Worm (Caenorhabditis elegans) whole organism, L1 larva: Measurements from ENCODE around the gene acy-1.
"Not testable (repeated sequence)": the region's sequence is repeated elsewhere in the genome, so short reads cannot be mapped to it uniquely, and the experiment has no call there.

Experiments
- C04F5.9 ChIP-seq: sonication (generic microtip); optimal IDR thresholded peaks from 2 replicates; lab custom pipeline; 2016; ENCODE audit warnings: missing genetic modification characterization, missing compliant biosample characterization
- C16A3.4 ChIP-seq: fragments of 150-350 bp; optimal IDR thresholded peaks from 2 replicates; lab custom pipeline; 2014; ENCODE audit warnings: missing biosample characterization, missing genetic modification characterization
- C34B4.2 ChIP-seq: sonication (generic microtip); optimal IDR thresholded peaks from 2 replicates; lab custom pipeline; 2017; ENCODE audit warnings: mild to moderate bottlenecking, missing genetic modification characterization, missing compliant biosample characterization
- alr-1 ChIP-seq: fragments of 200-800 bp; sonication (Bioruptor generic); optimal IDR thresholded peaks from 2 replicates; lab custom pipeline; 2018; ENCODE audit warnings: borderline replicate concordance, mild to moderate bottlenecking, missing genetic modification characterization, missing compliant biosample characterization
- aly-2 ChIP-seq: fragments of 150-350 bp; optimal IDR thresholded peaks from 2 replicates; lab custom pipeline; 2014; ENCODE audit warnings: missing biosample characterization, missing genetic modification characterization
- blmp-1 ChIP-seq: fragments of 150-350 bp; optimal IDR thresholded peaks from 2 replicates; lab custom pipeline; 2014; ENCODE audit warnings: missing biosample characterization, missing genetic modification characterization
- ceh-8 ChIP-seq: fragments of 200-800 bp; sonication (Bioruptor generic); optimal IDR thresholded peaks from 2 replicates; lab custom pipeline; 2018; ENCODE audit warnings: mild to moderate bottlenecking, missing genetic modification characterization, moderate library complexity, missing compliant biosample characterization
- ceh-88 ChIP-seq: fragments of 200-800 bp; sonication (Bioruptor generic); IDR thresholded peaks from 2 replicates; pipeline ENCODE4 v1.3.6; 2022; ENCODE audit warnings: missing genetic modification characterization, missing compliant biosample characterization
- ces-1 ChIP-seq: fragments of 150-350 bp; optimal IDR thresholded peaks from 2 replicates; lab custom pipeline; 2014; ENCODE audit warnings: missing biosample characterization, missing genetic modification reagents, missing genetic modification characterization
- dpl-1 ChIP-seq, 3 experiments: fragments of 150-350 bp in 2 of 3; sonication (generic microtip) in 1 of 3; optimal IDR thresholded peaks; 2 replicates each; lab custom pipeline; 2014 to 2017; ENCODE audit warnings: missing biosample characterization in 3 of 3, missing genetic modification characterization in 3 of 3, missing genetic modification reagents in 3 of 3
- efl-1 ChIP-seq, 4 experiments: fragments of 150-350 bp; optimal IDR thresholded peaks in 3 of 4; peaks in 1 of 4; 1 replicate in 1 of 4; 2 replicates in 3 of 4; lab custom pipeline; 2014; ENCODE audit warnings: missing biosample characterization in 2 of 4, missing genetic modification characterization in 2 of 4, missing genetic modification reagents in 2 of 4
- efl-3 ChIP-seq: fragments of 200-800 bp; sonication (Bioruptor generic); optimal IDR thresholded peaks from 2 replicates; lab custom pipeline; 2018; ENCODE audit warnings: mild to moderate bottlenecking, missing genetic modification characterization, missing compliant biosample characterization
- elt-3 ChIP-seq, 6 experiments: fragments of 150-350 bp in 1 of 6; sonication (generic microtip); optimal IDR thresholded peaks; 2 replicates each; lab custom pipeline; 2017 to 2018; ENCODE audit warnings: missing biosample characterization in 6 of 6, missing genetic modification characterization in 6 of 6, inconsistent platforms in 1 of 6
- ets-5 ChIP-seq: fragments of 200-800 bp; sonication (Bioruptor generic); IDR thresholded peaks from 2 replicates; pipeline ENCODE4 v1.3.6; 2022; ENCODE audit warnings: missing genetic modification characterization, missing compliant biosample characterization
- fkh-4 ChIP-seq: sonication (generic microtip); optimal IDR thresholded peaks from 2 replicates; lab custom pipeline; 2016; ENCODE audit warnings: missing compliant biosample characterization, missing genetic modification characterization, borderline replicate concordance
- fos-1 ChIP-seq: fragments of 150-350 bp; optimal IDR thresholded peaks from 2 replicates; lab custom pipeline; 2014; ENCODE audit warnings: missing biosample characterization, missing genetic modification characterization
- grh-1 ChIP-seq: fragments of 200-800 bp; sonication (Bioruptor generic); IDR thresholded peaks from 2 replicates; pipeline ENCODE4 v1.3.6; 2022; ENCODE audit warnings: missing genetic modification reagents, missing genetic modification characterization, missing compliant biosample characterization
- isw-1 ChIP-seq: fragments of 200-800 bp; sonication (Bioruptor generic); IDR thresholded peaks from 2 replicates; pipeline ENCODE4 v1.3.6; 2022; ENCODE audit warnings: missing genetic modification characterization, missing compliant biosample characterization
- lin-13 ChIP-seq: fragments of 150-350 bp; optimal IDR thresholded peaks from 2 replicates; lab custom pipeline; 2014; ENCODE audit warnings: missing biosample characterization, missing genetic modification reagents, missing genetic modification characterization
- lin-14 ChIP-seq: fragments of 200-800 bp; sonication (Bioruptor generic); optimal IDR thresholded peaks from 2 replicates; lab custom pipeline; 2018; ENCODE audit warnings: mild to moderate bottlenecking, missing genetic modification characterization, moderate library complexity, missing compliant biosample characterization
- lin-35 ChIP-seq, 2 experiments: fragments of 150-350 bp; optimal IDR thresholded peaks; 2 replicates each; lab custom pipeline; 2014; ENCODE audit warnings: missing biosample characterization in 2 of 2, missing genetic modification characterization in 2 of 2, missing genetic modification reagents in 2 of 2
- lsy-2 ChIP-seq, 2 experiments: fragments of 150-350 bp; optimal IDR thresholded peaks; 2 replicates each; lab custom pipeline; 2014; ENCODE audit warnings: missing biosample characterization in 2 of 2, missing genetic modification characterization in 2 of 2
- mab-9 ChIP-seq: fragments of 200-800 bp; sonication (Bioruptor generic); IDR thresholded peaks from 2 replicates; pipeline ENCODE4 v1.3.6; 2022; ENCODE audit warnings: missing genetic modification reagents, missing genetic modification characterization, missing compliant biosample characterization
- mdl-1 ChIP-seq, 2 experiments: fragments of 150-350 bp; optimal IDR thresholded peaks; 2 replicates each; lab custom pipeline; 2014 to 2017; ENCODE audit warnings: missing biosample characterization in 2 of 2, missing genetic modification characterization in 2 of 2, inconsistent platforms in 1 of 2
- mef-2 ChIP-seq: fragments of 150-350 bp; optimal IDR thresholded peaks from 2 replicates; lab custom pipeline; 2014; ENCODE audit warnings: missing biosample characterization, missing genetic modification characterization
- nhr-19 ChIP-seq: fragments of 200-800 bp; sonication (Bioruptor generic); conservative IDR thresholded peaks from 2 replicates; pipeline ENCODE4 v1.3.6; 2022; ENCODE audit warnings: missing genetic modification characterization, missing compliant biosample characterization
- nhr-237 ChIP-seq: fragments of 150-350 bp; optimal IDR thresholded peaks from 2 replicates; lab custom pipeline; 2014; ENCODE audit warnings: missing biosample characterization, missing genetic modification characterization
- nhr-71 ChIP-seq: sonication (generic microtip); optimal IDR thresholded peaks from 2 replicates; lab custom pipeline; 2016; ENCODE audit warnings: mild to moderate bottlenecking, missing genetic modification characterization, moderate library complexity, missing compliant biosample characterization
- nhr-76 ChIP-seq: sonication (generic microtip); optimal IDR thresholded peaks from 2 replicates; lab custom pipeline; 2017; ENCODE audit warnings: missing biosample characterization, missing genetic modification characterization
- pax-3 ChIP-seq: fragments of 200-800 bp; sonication (Bioruptor generic); optimal IDR thresholded peaks from 2 replicates; lab custom pipeline; 2018; ENCODE audit warnings: mild to moderate bottlenecking, missing genetic modification characterization, moderate library complexity, missing compliant biosample characterization
- pqm-1 ChIP-seq: sonication (generic microtip); optimal IDR thresholded peaks from 3 replicates; lab custom pipeline; 2017; ENCODE audit warnings: missing biosample characterization, missing genetic modification characterization
- rnt-1 ChIP-seq: sonication (generic microtip); optimal IDR thresholded peaks from 2 replicates; lab custom pipeline; 2016; ENCODE audit warnings: mild to moderate bottlenecking, missing genetic modification characterization, moderate library complexity, missing compliant biosample characterization
- snu-23 ChIP-seq: sonication (generic microtip); optimal IDR thresholded peaks from 2 replicates; lab custom pipeline; 2016; ENCODE audit warnings: missing genetic modification characterization, missing compliant biosample characterization
- sox-4 ChIP-seq: sonication (generic microtip); optimal IDR thresholded peaks from 2 replicates; lab custom pipeline; 2016; ENCODE audit warnings: missing genetic modification characterization, missing compliant biosample characterization
- unc-30 ChIP-seq: sonication (generic microtip); optimal IDR thresholded peaks from 2 replicates; lab custom pipeline; 2017; ENCODE audit warnings: missing biosample characterization, missing genetic modification characterization
- vab-15 ChIP-seq: sonication (generic microtip); optimal IDR thresholded peaks from 2 replicates; lab custom pipeline; 2017; ENCODE audit warnings: missing genotype, mild to moderate bottlenecking, missing genetic modification characterization, missing compliant biosample characterization
- zag-1 ChIP-seq: fragments of 150-350 bp; optimal IDR thresholded peaks from 2 replicates; lab custom pipeline; 2014; ENCODE audit warnings: missing biosample characterization, missing genetic modification characterization

Gene acy-1

ce11 chrIII:4735443-4735842 is 13.5 kb downstream of the acy-1 start, which contains the start of gene F17C8.7:
Gene F17C8.7 (plus strand): TSS chrIII:4735743.
- no peak for TF ChIP-seq pqm-1 (tag; lab: Kevin White, UChicago)
- no peak for TF ChIP-seq C34B4.2 (tag; lab: Kevin White, UChicago)
- no peak for TF ChIP-seq pax-3 (tag; lab: Kevin White, UChicago)
- TF ChIP-seq mef-2 (tag; lab: Kevin White, UChicago): no peak
- no peak for TF ChIP-seq fkh-4 (tag; lab: Kevin White, UChicago)
- no peak for TF ChIP-seq nhr-76 (tag; lab: Kevin White, UChicago)

ce11 chrIII:4739975-4740374 is 18.1 kb downstream of the acy-1 start, which contains the start of gene ras-2:
Gene ras-2 (minus strand): TSS chrIII:4740075.
- TF ChIP-seq sox-4 (tag; lab: Kevin White, UChicago): no peak
- no peak for TF ChIP-seq lin-13
- TF ChIP-seq efl-3: no peak
- TF ChIP-seq ets-5: no peak
- no peak for TF ChIP-seq mdl-1 (tag; optimal IDR thresholded peaks at IDR 0.05; lab: Kevin White, UChicago)
- no peak for TF ChIP-seq alr-1
- TF ChIP-seq isw-1 (GFP tag; lab: Robert Waterston, UW): no peak
- TF ChIP-seq ceh-8 (GFP tag; lab: Kevin White, UChicago): no peak
- TF ChIP-seq C16A3.4 (tag; lab: Kevin White, UChicago): no peak
- no peak for TF ChIP-seq grh-1
- no peak for TF ChIP-seq vab-15 (tag; lab: Kevin White, UChicago)
- TF ChIP-seq aly-2 (tag; lab: Kevin White, UChicago): no peak
- TF ChIP-seq nhr-237: no peak
- TF ChIP-seq C04F5.9: no peak

ce11 chrIII:4740820-4741219 is 18.9 kb downstream of the acy-1 start:
- TF ChIP-seq C16A3.4 (tag; lab: Kevin White, UChicago) (peak; percentile 1), zag-1 (tag; lab: Kevin White, UChicago) (no peak), ces-1 (GFP tag; lab: Kevin White, UChicago) (no peak), mdl-1 (tag; optimal IDR thresholded peaks at IDR 0.05; lab: Kevin White, UChicago) (peak in 1 of 2 experiments; percentile 4), lin-35 (GFP tag; optimal IDR thresholded peaks at IDR 0.05; lab: Kevin White, UChicago) (peak in 1 of 2 experiments; percentile 28), unc-30 (tag; lab: Kevin White, UChicago) (no peak), mab-9 (no peak), nhr-19 (GFP tag; lab: Robert Waterston, UW) (no peak), snu-23 (peak; percentile 42), elt-3 (tag; optimal IDR thresholded peaks at IDR 0.05; lab: Kevin White, UChicago) (peak in 3 of 6 experiments; percentile 12 to 82 (median 23)), efl-1 (optimal IDR thresholded peaks at IDR 0.05; lab: Kevin White, UChicago) (no peak), efl-1 (GFP tag; optimal IDR thresholded peaks at IDR 0.05 in 1 of 2; lab: Kevin White, UChicago) (peak in 1 of 2 experiments; percentile 87), nhr-71 (tag; lab: Kevin White, UChicago) (peak; percentile 3), rnt-1 (tag; lab: Kevin White, UChicago) (peak; percentile 23), dpl-1 (GFP tag; optimal IDR thresholded peaks at IDR 0.05; lab: Kevin White, UChicago) (peak in 1 of 3 experiments; percentile 7), blmp-1 (peak; percentile 67), lin-14 (GFP tag; lab: Kevin White, UChicago) (peak; percentile 69), lsy-2 (tag; optimal IDR thresholded peaks at IDR 0.05; lab: Kevin White, UChicago) (peak in 1 of 2 experiments; percentile 31)

- TF ChIP-seq rnt-1 (tag; lab: Kevin White, UChicago); fos-1 (tag; lab: Kevin White, UChicago); ceh-88 (GFP tag; lab: Robert Waterston, UW): not testable (repeated sequence)
These were observed 20.7 kb downstream of the acy-1 start, which contains the start of gene twk-6 for ce11 chrIII:4742620-4743019. Gene twk-6 (plus strand): TSS chrIII:4742920.
